Worm (Caenorhabditis elegans) whole organism, L1 larva: Measurements from ENCODE around the gene cup-15.

Experiments
- C04F5.9 ChIP-seq: sonication (generic microtip); optimal IDR thresholded peaks from 2 replicates; lab custom pipeline; 2016; ENCODE audit warnings: missing genetic modification characterization, missing compliant biosample characterization
- C34B4.2 ChIP-seq: sonication (generic microtip); optimal IDR thresholded peaks from 2 replicates; lab custom pipeline; 2017; ENCODE audit warnings: mild to moderate bottlenecking, missing genetic modification characterization, missing compliant biosample characterization
- Y116A8C.19 ChIP-seq: sonication (generic microtip); optimal IDR thresholded peaks from 2 replicates; lab custom pipeline; 2016; ENCODE audit warnings: missing compliant biosample characterization, missing genetic modification characterization, borderline replicate concordance
- aly-2 ChIP-seq: fragments of 150-350 bp; optimal IDR thresholded peaks from 2 replicates; lab custom pipeline; 2014; ENCODE audit warnings: missing biosample characterization, missing genetic modification characterization
- ces-1 ChIP-seq: fragments of 150-350 bp; optimal IDR thresholded peaks from 2 replicates; lab custom pipeline; 2014; ENCODE audit warnings: missing biosample characterization, missing genetic modification reagents, missing genetic modification characterization
- dpl-1 ChIP-seq, 3 experiments: fragments of 150-350 bp in 2 of 3; sonication (generic microtip) in 1 of 3; optimal IDR thresholded peaks; 2 replicates each; lab custom pipeline; 2014 to 2017; ENCODE audit warnings: missing biosample characterization in 3 of 3, missing genetic modification characterization in 3 of 3, missing genetic modification reagents in 3 of 3
- dsc-1 ChIP-seq: sonication (generic microtip); optimal IDR thresholded peaks from 2 replicates; lab custom pipeline; 2016; ENCODE audit warnings: mild to moderate bottlenecking, missing genetic modification characterization, missing compliant biosample characterization
- efl-1 ChIP-seq, 4 experiments: fragments of 150-350 bp; optimal IDR thresholded peaks in 3 of 4; peaks in 1 of 4; 1 replicate in 1 of 4; 2 replicates in 3 of 4; lab custom pipeline; 2014; ENCODE audit warnings: missing biosample characterization in 2 of 4, missing genetic modification characterization in 2 of 4, missing genetic modification reagents in 2 of 4
- efl-3 ChIP-seq: fragments of 200-800 bp; sonication (Bioruptor generic); optimal IDR thresholded peaks from 2 replicates; lab custom pipeline; 2018; ENCODE audit warnings: mild to moderate bottlenecking, missing genetic modification characterization, missing compliant biosample characterization
- egl-27 ChIP-seq, 2 experiments: fragments of 150-350 bp in 1 of 2; sonication (generic microtip); optimal IDR thresholded peaks; 3 replicates each; lab custom pipeline; 2017 to 2018; ENCODE audit warnings: missing biosample characterization in 2 of 2, missing genetic modification characterization in 2 of 2, missing genetic modification reagents in 2 of 2
- elt-2 ChIP-seq: sonication (generic microtip); optimal IDR thresholded peaks from 2 replicates; lab custom pipeline; 2016; ENCODE audit warnings: missing genetic modification characterization, mild to moderate bottlenecking, inconsistent platforms, missing compliant biosample characterization, missing genetic modification reagents
- fkh-4 ChIP-seq: sonication (generic microtip); optimal IDR thresholded peaks from 2 replicates; lab custom pipeline; 2016; ENCODE audit warnings: missing compliant biosample characterization, missing genetic modification characterization, borderline replicate concordance
- hlh-17 ChIP-seq: fragments of 200-800 bp; sonication (Bioruptor generic); optimal IDR thresholded peaks from 2 replicates; lab custom pipeline; 2018; ENCODE audit warnings: missing genetic modification characterization, mild to moderate bottlenecking, missing compliant biosample characterization, moderate library complexity, borderline replicate concordance
- hlh-4 ChIP-seq: sonication (generic microtip); optimal IDR thresholded peaks from 2 replicates; lab custom pipeline; 2016; ENCODE audit warnings: mild to moderate bottlenecking, missing genetic modification characterization, missing compliant biosample characterization
- isw-1 ChIP-seq: fragments of 200-800 bp; sonication (Bioruptor generic); IDR thresholded peaks from 2 replicates; pipeline ENCODE4 v1.3.6; 2022; ENCODE audit warnings: missing genetic modification characterization, missing compliant biosample characterization
- lin-14 ChIP-seq: fragments of 200-800 bp; sonication (Bioruptor generic); optimal IDR thresholded peaks from 2 replicates; lab custom pipeline; 2018; ENCODE audit warnings: mild to moderate bottlenecking, missing genetic modification characterization, moderate library complexity, missing compliant biosample characterization
- lin-15B ChIP-seq: fragments of 150-350 bp; sonication (generic microtip); optimal IDR thresholded peaks from 3 replicates; lab custom pipeline; 2014; ENCODE audit warnings: missing biosample characterization, missing genetic modification characterization
- lin-39 ChIP-seq: fragments of 150-350 bp; optimal IDR thresholded peaks from 2 replicates; lab custom pipeline; 2014; ENCODE audit warnings: missing biosample characterization, missing genetic modification reagents, missing genetic modification characterization
- lsy-2 ChIP-seq, 2 experiments: fragments of 150-350 bp; optimal IDR thresholded peaks; 2 replicates each; lab custom pipeline; 2014; ENCODE audit warnings: missing biosample characterization in 2 of 2, missing genetic modification characterization in 2 of 2
- mdl-1 ChIP-seq, 2 experiments: fragments of 150-350 bp; optimal IDR thresholded peaks; 2 replicates each; lab custom pipeline; 2014 to 2017; ENCODE audit warnings: missing biosample characterization in 2 of 2, missing genetic modification characterization in 2 of 2, inconsistent platforms in 1 of 2
- mef-2 ChIP-seq: fragments of 150-350 bp; optimal IDR thresholded peaks from 2 replicates; lab custom pipeline; 2014; ENCODE audit warnings: missing biosample characterization, missing genetic modification characterization
- mep-1 ChIP-seq: fragments of 150-350 bp; optimal IDR thresholded peaks from 2 replicates; lab custom pipeline; 2014; ENCODE audit warnings: missing biosample characterization, missing genetic modification characterization
- nhr-11 ChIP-seq: fragments of 150-350 bp; optimal IDR thresholded peaks from 2 replicates; lab custom pipeline; 2014; ENCODE audit warnings: missing biosample characterization, missing genetic modification characterization
- nhr-19 ChIP-seq: fragments of 200-800 bp; sonication (Bioruptor generic); conservative IDR thresholded peaks from 2 replicates; pipeline ENCODE4 v1.3.6; 2022; ENCODE audit warnings: missing genetic modification characterization, missing compliant biosample characterization
- nhr-28 ChIP-seq: fragments of 150-350 bp; optimal IDR thresholded peaks from 2 replicates; lab custom pipeline; 2014; ENCODE audit warnings: missing biosample characterization, missing genetic modification characterization
- nhr-47 ChIP-seq: sonication (generic microtip); optimal IDR thresholded peaks from 2 replicates; lab custom pipeline; 2016; ENCODE audit warnings: mild to moderate bottlenecking, missing genetic modification characterization, moderate library complexity, missing compliant biosample characterization
- nhr-71 ChIP-seq: sonication (generic microtip); optimal IDR thresholded peaks from 2 replicates; lab custom pipeline; 2016; ENCODE audit warnings: mild to moderate bottlenecking, missing genetic modification characterization, moderate library complexity, missing compliant biosample characterization
- nhr-85 ChIP-seq: sonication (generic microtip); peaks from one replicate; lab custom pipeline; 2016; ENCODE audit warnings: missing genetic modification characterization, inconsistent platforms, missing compliant biosample characterization
- pqm-1 ChIP-seq: sonication (generic microtip); optimal IDR thresholded peaks from 3 replicates; lab custom pipeline; 2017; ENCODE audit warnings: missing biosample characterization, missing genetic modification characterization
- sup-37 ChIP-seq: fragments of 200-800 bp; sonication (Bioruptor generic); optimal IDR thresholded peaks from 2 replicates; lab custom pipeline; 2018; ENCODE audit warnings: mild to moderate bottlenecking, missing genetic modification characterization, missing compliant biosample characterization
- swsn-7 ChIP-seq: sonication (generic microtip); optimal IDR thresholded peaks from 2 replicates; lab custom pipeline; 2016; ENCODE audit warnings: missing genetic modification characterization, missing compliant biosample characterization
- tbx-2 ChIP-seq: sonication (generic microtip); optimal IDR thresholded peaks from 2 replicates; lab custom pipeline; 2016; ENCODE audit warnings: missing genetic modification characterization, missing compliant biosample characterization
- unc-98 ChIP-seq: fragments of 200-800 bp; sonication (Bioruptor generic); IDR thresholded peaks from 2 replicates; pipeline ENCODE4 v1.3.6; 2022; ENCODE audit warnings: missing genetic modification characterization, missing compliant biosample characterization
- xbp-1 ChIP-seq: sonication (generic microtip); optimal IDR thresholded peaks from 2 replicates; lab custom pipeline; 2016; ENCODE audit warnings: missing genetic modification characterization, missing compliant biosample characterization
- ztf-11 ChIP-seq, 2 experiments: sonication (generic microtip); optimal IDR thresholded peaks; 2 replicates each; lab custom pipeline; 2016 to 2017; ENCODE audit warnings: missing genetic modification characterization in 2 of 2, missing biosample characterization in 1 of 2, missing compliant biosample characterization in 1 of 2

The cup-15 gene

DNA sequence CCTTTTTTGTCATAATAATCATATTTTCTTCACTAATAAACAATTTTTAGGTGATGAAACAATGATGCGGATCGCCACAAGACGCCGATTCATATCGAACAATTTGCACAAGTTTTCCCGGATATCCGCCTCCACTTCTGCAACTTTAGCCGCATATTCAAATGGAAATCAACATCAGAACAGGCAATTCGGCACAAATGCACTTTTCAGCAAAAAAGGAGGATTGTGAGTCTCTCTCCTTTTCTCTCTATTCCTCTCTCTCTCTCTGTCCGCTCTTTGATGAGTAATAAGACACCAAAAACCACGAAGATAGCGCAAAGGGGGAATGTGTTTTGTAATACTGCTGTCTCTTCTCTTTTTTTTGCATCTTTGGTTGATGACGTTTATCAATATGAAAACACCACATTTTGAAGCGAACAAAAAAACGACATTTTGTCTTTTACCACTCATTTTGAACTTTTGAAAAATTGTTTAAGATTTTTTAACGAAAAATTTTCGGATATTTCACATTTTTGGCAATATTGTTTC is 27.9 kb upstream of the cup-15 start, which contains the start of gene eat-3:
eat-3 (plus strand) TSS at position 51 of the 528 bp plus-strand sequence.
- TF ChIP-seq aly-2 (tag; lab: Kevin White, UChicago) (no peak), lin-14 (GFP tag; lab: Kevin White, UChicago) (peak; percentile 56), lsy-2 (tag; optimal IDR thresholded peaks at IDR 0.05; lab: Kevin White, UChicago) (peak in 1 of 2 experiments; percentile 40), tbx-2 (tag; lab: Kevin White, UChicago) (no peak), hlh-17 (no peak), Y116A8C.19 (tag; lab: Kevin White, UChicago) (no peak), lin-39 (tag; lab: Kevin White, UChicago) (no peak), nhr-19 (GFP tag; lab: Robert Waterston, UW) (no peak), mep-1 (tag; lab: Kevin White, UChicago) (peak; percentile 19), hlh-4 (no peak), nhr-71 (peak; percentile 27), swsn-7 (tag; lab: Kevin White, UChicago) (no peak), ces-1 (GFP tag; lab: Kevin White, UChicago) (no peak), C04F5.9 (tag; lab: Kevin White, UChicago) (no peak), unc-98 (GFP tag; lab: Robert Waterston, UW) (no peak), efl-1 (optimal IDR thresholded peaks at IDR 0.05; lab: Kevin White, UChicago) (no peak), efl-1 (GFP tag; optimal IDR thresholded peaks at IDR 0.05 in 1 of 2; lab: Kevin White, UChicago) (peak in 1 of 2 experiments; percentile 7), ztf-11 (tag; optimal IDR thresholded peaks at IDR 0.05; lab: Kevin White, UChicago) (no peak)
- TF ChIP-seq, all 84 proteins: peak for 5

ce11 chrII:9325555-9325954 is 27.2 kb upstream of the cup-15 start:
- TF ChIP-seq elt-2 (tag; lab: Kevin White, UChicago) (peak; percentile 20), dsc-1 (tag; lab: Kevin White, UChicago) (no peak), mdl-1 (tag; optimal IDR thresholded peaks at IDR 0.05; lab: Kevin White, UChicago) (no peak)

DNA sequence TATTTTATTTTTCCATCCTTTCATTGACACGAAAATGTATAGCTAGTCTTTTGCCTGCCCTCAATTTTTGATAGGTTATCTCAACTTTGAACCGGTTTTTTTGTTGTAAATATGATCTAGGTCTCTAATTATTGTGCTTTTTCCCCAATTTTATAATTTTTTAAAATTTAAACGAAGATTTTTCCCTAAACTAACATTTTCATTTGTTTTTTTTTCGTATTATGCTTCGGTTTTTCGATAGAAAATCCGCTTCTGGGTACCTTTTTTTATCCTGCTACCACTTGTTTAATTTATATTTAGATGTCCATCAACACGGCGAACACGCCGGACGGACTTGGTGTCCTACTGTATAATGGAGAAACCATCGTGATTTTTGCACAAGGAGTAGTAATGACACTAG is 23.3 kb upstream of the cup-15 start, which contains the start of gene wbp-2:
wbp-2 (plus strand) TSS at position 301 of the 400 bp plus-strand sequence.
- TF ChIP-seq nhr-85 (no peak), fkh-4 (tag; lab: Kevin White, UChicago) (no peak), xbp-1 (tag; lab: Kevin White, UChicago) (no peak), nhr-71 (no peak), mdl-1 (tag; optimal IDR thresholded peaks at IDR 0.05; lab: Kevin White, UChicago) (no peak), swsn-7 (tag; lab: Kevin White, UChicago) (no peak), isw-1 (no peak), dpl-1 (GFP tag; optimal IDR thresholded peaks at IDR 0.05; lab: Kevin White, UChicago) (no peak), nhr-19 (GFP tag; lab: Robert Waterston, UW) (no peak), lsy-2 (tag; optimal IDR thresholded peaks at IDR 0.05; lab: Kevin White, UChicago) (no peak), sup-37 (GFP tag; lab: Kevin White, UChicago) (no peak), efl-3 (GFP tag; lab: Kevin White, UChicago) (no peak), aly-2 (tag; lab: Kevin White, UChicago) (no peak)
- TF ChIP-seq, all 84 proteins: peak for 0

ce11 chrII:9331343-9331742 is 21.5 kb upstream of the cup-15 start, which contains the start of gene eif-3.F:
eif-3.F (plus strand) TSS chrII:9331643.
- no peak for TF ChIP-seq nhr-28 (tag; lab: Kevin White, UChicago)
- TF ChIP-seq mef-2 (tag; lab: Kevin White, UChicago): no peak
- no peak for TF ChIP-seq ces-1 (GFP tag; lab: Kevin White, UChicago)
- TF ChIP-seq nhr-11 (tag; lab: Kevin White, UChicago): no peak
- TF ChIP-seq nhr-47 (tag; lab: Kevin White, UChicago): no peak
- no peak for TF ChIP-seq sup-37 (GFP tag; lab: Kevin White, UChicago)
- TF ChIP-seq C34B4.2 (tag; lab: Kevin White, UChicago): no peak
- TF ChIP-seq pqm-1: no peak
- TF ChIP-seq lin-15B (tag; lab: Kevin White, UChicago): no peak
- TF ChIP-seq egl-27 (tag; optimal IDR thresholded peaks at IDR 0.05; lab: Kevin White, UChicago): no peak
- TF ChIP-seq Y116A8C.19 (tag; lab: Kevin White, UChicago): no peak
